Worm (Caenorhabditis elegans): Measurements from ENCODE around the gene ceh-60.

- TF ChIP-seq aly-1 (tag; optimal IDR thresholded peaks at IDR 0.05) (no peak), ama-1 (optimal IDR thresholded peaks at IDR 0.05) (no peak), hnd-1 (tag; optimal IDR thresholded peaks at IDR 0.05) (no peak), tbx-37 (GFP tag; conservative IDR thresholded peaks at IDR 0.05) (no peak), B0310.2 (tag; optimal IDR thresholded peaks at IDR 0.05) (no peak), scrt-1 (GFP tag; IDR thresholded peaks at IDR 0.05) (no peak), F13C5.2 (tag; optimal IDR thresholded peaks at IDR 0.05) (no peak), ceh-36 (tag; optimal IDR thresholded peaks at IDR 0.05) (no peak), pes-1 (GFP tag; IDR thresholded peaks at IDR 0.05) (no peak)
Measured at ce11 chrX:6517025-6517770, 12.7 kb downstream of the ceh-60 start.

Data from whole organism, early embryonic.